Worm (Caenorhabditis elegans): Measurements from ENCODE around the gene K08B4.7.

The K08B4.7 gene

ce11 chrIV:6051884-6052283, 40.3 kb downstream of the K08B4.7 start:
- TF ChIP-seq php-3 (GFP tag; IDR thresholded peaks at IDR 0.05): 0 out of 2 replicates have a peak, but pooled peaks have one; percentile 23
- no peak for TF ChIP-seq pha-4 (GFP tag; IDR thresholded peaks at IDR 0.05)
- TF ChIP-seq pha-4 (tag; optimal IDR thresholded peaks at IDR 0.05): peak; percentile 36
- TF ChIP-seq lin-29 (GFP tag; IDR thresholded peaks at IDR 0.05): no peak
- peak; percentile 16 for TF ChIP-seq hlh-30 (tag; optimal IDR thresholded peaks at IDR 0.05; ENCODE audit: insufficient read depth)
- TF ChIP-seq fkh-10 (GFP tag; optimal IDR thresholded peaks at IDR 0.05): no peak
- TF ChIP-seq Y48G9A.11 (GFP tag; IDR thresholded peaks at IDR 0.05): no peak
- TF ChIP-seq nhr-48 (tag; optimal IDR thresholded peaks at IDR 0.05): no peak
- TF ChIP-seq spr-3 (GFP tag; optimal IDR thresholded peaks at IDR 0.05): no peak
- TF ChIP-seq dve-1 (tag; optimal IDR thresholded peaks at IDR 0.05; ENCODE audit: insufficient read depth): peak; percentile 40
- no peak for TF ChIP-seq daf-16 (GFP tag; optimal IDR thresholded peaks at IDR 0.05)
- peak; percentile 77 for TF ChIP-seq daf-16 (tag; optimal IDR thresholded peaks at IDR 0.05)
- peak; percentile 25 for TF ChIP-seq nhr-28 (tag; optimal IDR thresholded peaks at IDR 0.05)
- TF ChIP-seq lim-7 (GFP tag; IDR thresholded peaks at IDR 0.05): no peak
- no peak for TF ChIP-seq unc-130 (GFP tag; optimal IDR thresholded peaks at IDR 0.05)
- no peak for TF ChIP-seq ztf-7 (tag; optimal IDR thresholded peaks at IDR 0.05)
- TF ChIP-seq pqm-1 (tag; optimal IDR thresholded peaks at IDR 0.05): no peak
- no peak for TF ChIP-seq nhr-77 (tag; optimal IDR thresholded peaks at IDR 0.05)
- TF ChIP-seq nhr-111 (GFP tag; optimal IDR thresholded peaks at IDR 0.05): no peak
- TF ChIP-seq F26F4.8 (GFP tag; conservative IDR thresholded peaks at IDR 0.05): no peak
- no peak for TF ChIP-seq aha-1 (tag)
- no peak for TF ChIP-seq mxl-2 (GFP tag; conservative IDR thresholded peaks at IDR 0.05)
- TF ChIP-seq T20F7.1 (GFP tag; optimal IDR thresholded peaks at IDR 0.05): no peak
- no peak for TF ChIP-seq snpc-4 (tag; optimal IDR thresholded peaks at IDR 0.05)
- TF ChIP-seq daf-19 (GFP tag; conservative IDR thresholded peaks at IDR 0.05): no peak
- no peak for TF ChIP-seq Y105C5A.15 (GFP tag; IDR thresholded peaks at IDR 0.05)
- no peak for TF ChIP-seq cey-2 (tag; optimal IDR thresholded peaks at IDR 0.05; ENCODE audit: borderline replicate concordance, insufficient read depth)
- TF ChIP-seq dmd-9 (GFP tag; IDR thresholded peaks at IDR 0.05): no peak

ce11 chrIV:6049062-6049461, 43.2 kb downstream of the K08B4.7 start:
- TF ChIP-seq daf-16 (GFP tag; optimal IDR thresholded peaks at IDR 0.05) (no peak), daf-16 (tag; optimal IDR thresholded peaks at IDR 0.05) (peak; percentile 23), nhr-28 (tag; optimal IDR thresholded peaks at IDR 0.05) (peak; percentile 64), lin-15B (tag; optimal IDR thresholded peaks at IDR 0.05) (no peak), php-3 (GFP tag; IDR thresholded peaks at IDR 0.05) (peak; percentile 22; the same call in 1 of the 2 replicates), attf-4 (tag; optimal IDR thresholded peaks at IDR 0.05) (no peak), pqm-1 (tag; optimal IDR thresholded peaks at IDR 0.05) (peak; percentile 16), dmd-6 (GFP tag; IDR thresholded peaks at IDR 0.05) (peak; percentile 11; the same call in 1 of the 2 replicates)

ce11 chrIV:6048462-6048861, 43.8 kb downstream of the K08B4.7 start:
- TF ChIP-seq daf-16 (GFP tag; optimal IDR thresholded peaks at IDR 0.05): no peak
- peak; percentile 82 for TF ChIP-seq daf-16 (tag; optimal IDR thresholded peaks at IDR 0.05)
- TF ChIP-seq nhr-28 (tag; optimal IDR thresholded peaks at IDR 0.05): peak; percentile 71
- TF ChIP-seq Y75B8A.6 (GFP tag; IDR thresholded peaks at IDR 0.05): no peak
- TF ChIP-seq ztf-11 (tag; optimal IDR thresholded peaks at IDR 0.05): no peak
- peak; percentile 92 for TF ChIP-seq pqm-1 (tag; optimal IDR thresholded peaks at IDR 0.05)
- TF ChIP-seq nhr-77 (tag; optimal IDR thresholded peaks at IDR 0.05): peak; percentile 26
- TF ChIP-seq dve-1 (tag; optimal IDR thresholded peaks at IDR 0.05; ENCODE audit: insufficient read depth): peak; percentile 58

- TF ChIP-seq egl-43 (GFP tag; IDR thresholded peaks at IDR 0.05) (no peak), unc-62 (GFP tag; optimal IDR thresholded peaks at IDR 0.05 in 1 of 2) (peak in 1 of 2 experiments; percentile 69), unc-62 (tag; optimal IDR thresholded peaks at IDR 0.05) (no peak), aha-1 (tag) (peak; percentile 5)
Measured at ce11 chrIV:6047164-6047727, 45.0 kb downstream of the K08B4.7 start.

All from whole organism, L4 larva.